Worm (Caenorhabditis elegans): Measurements from ENCODE around the gene K08H2.10.

DNA sequence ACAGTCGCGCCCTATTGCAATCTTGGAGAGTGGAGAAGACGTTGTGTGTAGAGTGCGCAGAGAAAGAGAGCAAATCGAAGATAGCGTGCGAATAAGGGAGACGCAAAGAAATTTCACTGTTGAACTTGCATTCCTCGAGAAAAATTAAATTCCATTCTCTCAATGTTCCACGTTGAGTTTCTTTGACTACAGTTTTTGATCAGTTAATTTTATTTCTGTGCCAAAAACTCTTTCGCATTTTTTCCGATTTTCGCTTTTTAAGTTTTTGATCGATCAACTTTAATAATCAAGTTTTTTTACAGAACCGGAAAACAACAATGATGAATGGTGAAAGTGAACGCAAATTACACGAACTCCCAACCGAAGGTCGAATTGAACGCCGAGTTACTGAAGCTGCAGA, 20.5 kb upstream of the K08H2.10 start, which contains the start of gene K08H2.3:
- no peak for TF ChIP-seq unc-130 (tag; optimal IDR thresholded peaks at IDR 0.05)
- no peak for TF ChIP-seq unc-62 (GFP tag; optimal IDR thresholded peaks at IDR 0.05)
- no peak for TF ChIP-seq ztf-11 (tag; optimal IDR thresholded peaks at IDR 0.05)
- TF ChIP-seq lin-39 (tag; optimal IDR thresholded peaks at IDR 0.05), result no peak
- no peak for TF ChIP-seq skn-1 (tag; optimal IDR thresholded peaks at IDR 0.05)
- no peak for TF ChIP-seq xbp-1 (tag; optimal IDR thresholded peaks at IDR 0.05)
- no peak for TF ChIP-seq dsc-1 (tag; optimal IDR thresholded peaks at IDR 0.05)
- TF ChIP-seq ceh-82 (tag; optimal IDR thresholded peaks at IDR 0.05), result no peak
